Worm (Caenorhabditis elegans): ENCODE results near the gene col-111.

DNA sequence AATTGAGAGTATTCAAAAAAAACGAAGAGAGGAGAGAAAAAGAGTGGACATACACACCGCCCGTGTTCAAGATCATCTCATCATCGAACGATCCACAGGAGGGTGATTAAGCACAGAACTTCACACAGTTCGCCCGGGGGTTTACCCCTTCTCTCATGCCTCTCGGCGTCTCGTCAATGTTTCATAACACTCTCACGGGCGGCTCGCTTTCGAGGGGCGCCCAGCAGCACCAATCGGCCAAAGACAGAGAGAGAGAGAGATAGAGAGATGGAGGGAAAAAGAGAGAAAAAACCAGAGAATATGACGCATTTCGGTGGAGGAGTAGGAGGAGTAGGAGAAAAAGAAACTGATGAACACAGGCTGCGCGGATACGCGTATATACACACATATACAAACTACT lies 47.4 kb upstream of the col-111 start:
- TF ChIP-seq ceh-36 (tag; optimal IDR thresholded peaks at IDR 0.05) (no peak), ama-1 (optimal IDR thresholded peaks at IDR 0.05) (no peak), hnd-1 (tag; optimal IDR thresholded peaks at IDR 0.05) (no peak), F13C5.2 (tag; optimal IDR thresholded peaks at IDR 0.05) (no peak)
